Fruit fly (Drosophila melanogaster) whole organism, embryonic: ENCODE data around the gene LSm7.

Source experiments
- C15 ChIP-seq: fragments of 200-800 bp; sonication (Bioruptor generic); IDR thresholded peaks from 3 replicates; pipeline ENCODE4 v1.3.6; 2022; ENCODE audit warnings: missing biosample characterization, missing genetic modification characterization
- CG10267 ChIP-seq: fragments of 200-800 bp; sonication (Bioruptor generic); optimal IDR thresholded peaks from 2 replicates; lab custom pipeline; 2018; ENCODE audit warnings: missing biosample characterization, mild to moderate bottlenecking, missing genetic modification characterization, moderate library complexity
- CG14710 ChIP-seq: fragments of 200-800 bp; sonication (Bioruptor generic); optimal IDR thresholded peaks from 3 replicates; lab custom pipeline; 2019; ENCODE audit warnings: missing biosample characterization, mild to moderate bottlenecking, missing genetic modification characterization, moderate library complexity
- CG15514 ChIP-seq: fragments of 200-800 bp; sonication (Bioruptor generic); optimal IDR thresholded peaks from 3 replicates; lab custom pipeline; 2017; ENCODE audit warnings: missing biosample characterization, missing genetic modification characterization, mild to moderate bottlenecking, moderate library complexity, missing genetic modification reagents
- CG1602 ChIP-seq: fragments of 200-800 bp; sonication (Bioruptor generic); optimal IDR thresholded peaks from 3 replicates; lab custom pipeline; 2016; ENCODE audit warnings: missing biosample characterization, missing genetic modification characterization
- CG17186 ChIP-seq: fragments of 200-800 bp; sonication (Bioruptor generic); optimal IDR thresholded peaks from 3 replicates; lab custom pipeline; 2017; ENCODE audit warnings: missing biosample characterization, missing genetic modification reagents, missing genetic modification characterization
- CG2199 ChIP-seq: fragments of 200-800 bp; sonication (Bioruptor generic); IDR thresholded peaks from 3 replicates; pipeline ENCODE4 v1.3.6; 2022; ENCODE audit warnings: missing biosample characterization, missing genetic modification characterization
- CG30020 ChIP-seq: fragments of 200-800 bp; optimal IDR thresholded peaks from 2 replicates; lab custom pipeline; 2019; ENCODE audit warnings: missing biosample characterization, mild to moderate bottlenecking, missing genetic modification characterization, moderate library complexity
- CG31388 ChIP-seq: fragments of 200-800 bp; sonication (Bioruptor generic); optimal IDR thresholded peaks from 2 replicates; lab custom pipeline; 2016; ENCODE audit warnings: missing biosample characterization, missing genetic modification characterization
- CG32772 ChIP-seq: fragments of 200-800 bp; sonication (Bioruptor generic); IDR thresholded peaks from 2 replicates; pipeline ENCODE4 v1.3.6; 2022; ENCODE audit warnings: missing biosample characterization, missing genetic modification characterization
- CG33213 ChIP-seq: fragments of 200-800 bp; sonication (Bioruptor generic); optimal IDR thresholded peaks from 3 replicates; lab custom pipeline; 2016; ENCODE audit warnings: missing biosample characterization, missing genetic modification characterization
- CG4617 ChIP-seq: fragments of 200-800 bp; sonication (Bioruptor generic); optimal IDR thresholded peaks from 3 replicates; lab custom pipeline; 2016; ENCODE audit warnings: missing biosample characterization, missing genetic modification characterization, borderline replicate concordance
- CG4854 ChIP-seq: fragments of 200-800 bp; sonication (Bioruptor generic); optimal IDR thresholded peaks from 2 replicates; lab custom pipeline; 2016; ENCODE audit warnings: missing biosample characterization, missing genetic modification characterization, inconsistent platforms
- CG6791 ChIP-seq: fragments of 200-800 bp; sonication (Bioruptor generic); IDR thresholded peaks from 3 replicates; pipeline ENCODE4 v1.3.6; 2022; ENCODE audit warnings: missing biosample characterization, missing genetic modification characterization; ENCODE audit not compliant: partially characterized antibody
- CG8290 ChIP-seq, 3 experiments: fragments of 200-800 bp; sonication (Bioruptor generic); optimal IDR thresholded peaks; 2 replicates each; lab custom pipeline; 2016 to 2019; ENCODE audit warnings: missing biosample characterization in 3 of 3, missing genetic modification characterization in 3 of 3, mild to moderate bottlenecking in 2 of 3, moderate library complexity in 1 of 3
- CG9609 ChIP-seq: fragments of 200-800 bp; sonication (Bioruptor generic); optimal IDR thresholded peaks from 3 replicates; lab custom pipeline; 2016; ENCODE audit warnings: missing biosample characterization, missing genetic modification characterization
- CHES-1-like ChIP-seq: fragments of 200-800 bp; sonication (Bioruptor generic); optimal IDR thresholded peaks from 2 replicates; lab custom pipeline; 2016; ENCODE audit warnings: missing biosample characterization, missing genetic modification characterization
- Chrac-16 ChIP-seq: fragments of 200-800 bp; sonication (Bioruptor generic); optimal IDR thresholded peaks from 3 replicates; lab custom pipeline; 2016; ENCODE audit warnings: missing biosample characterization, missing genetic modification characterization
- Elba2 ChIP-seq: fragments of 200-800 bp; sonication (Bioruptor generic); optimal IDR thresholded peaks from 3 replicates; lab custom pipeline; 2016; ENCODE audit warnings: missing biosample characterization, missing genetic modification characterization
- Fer2 ChIP-seq: fragments of 200-800 bp; sonication (Bioruptor generic); optimal IDR thresholded peaks from 2 replicates; lab custom pipeline; 2018; ENCODE audit warnings: missing biosample characterization, mild to moderate bottlenecking, missing genetic modification characterization, moderate library complexity
- H2.0 ChIP-seq: fragments of 200-800 bp; sonication (Bioruptor generic); IDR thresholded peaks from 2 replicates; pipeline ENCODE4 v1.3.6; 2022; ENCODE audit warnings: missing biosample characterization, missing genetic modification characterization
- Hmx ChIP-seq: fragments of 200-800 bp; sonication (Bioruptor generic); optimal IDR thresholded peaks from 2 replicates; lab custom pipeline; 2016; ENCODE audit warnings: missing biosample characterization, missing genetic modification characterization
- Kr ChIP-seq: fragments of 200-800 bp; sonication (Bioruptor generic); optimal IDR thresholded peaks from 2 replicates; lab custom pipeline; 2017; ENCODE audit warnings: missing biosample characterization, mild to moderate bottlenecking, missing genetic modification characterization
- Lhr ChIP-seq: fragments of 200-800 bp; sonication (Bioruptor generic); optimal IDR thresholded peaks from 3 replicates; lab custom pipeline; 2017; ENCODE audit warnings: mild to moderate bottlenecking, missing biosample characterization, missing genetic modification reagents, missing genetic modification characterization
- MESR4 ChIP-seq: fragments of 200-800 bp; sonication (Bioruptor generic); optimal IDR thresholded peaks from 2 replicates; lab custom pipeline; 2018; ENCODE audit warnings: missing biosample characterization, mild to moderate bottlenecking, missing genetic modification characterization, moderate library complexity
- ac ChIP-seq: fragments of 200-800 bp; sonication (Bioruptor generic); optimal IDR thresholded peaks from 3 replicates; lab custom pipeline; 2017; ENCODE audit warnings: missing biosample characterization, mild to moderate bottlenecking, missing genetic modification characterization
- ci ChIP-seq: fragments of 200-800 bp; sonication (Bioruptor generic); IDR thresholded peaks from 3 replicates; pipeline ENCODE4 v1.3.6; 2022; ENCODE audit warnings: missing biosample characterization, missing genetic modification characterization
- cwo ChIP-seq: fragments of 200-800 bp; sonication (Bioruptor generic); optimal IDR thresholded peaks from 3 replicates; lab custom pipeline; 2017; ENCODE audit warnings: missing biosample characterization, missing genetic modification characterization, mild to moderate bottlenecking, moderate library complexity, missing genetic modification reagents
- dysf ChIP-seq: fragments of 200-800 bp; sonication (Bioruptor generic); IDR thresholded peaks from 3 replicates; pipeline ENCODE4 v1.3.6; 2022; ENCODE audit warnings: missing biosample characterization, missing genetic modification characterization
- jing ChIP-seq: fragments of 200-800 bp; sonication (Bioruptor generic); optimal IDR thresholded peaks from 2 replicates; lab custom pipeline; 2018; ENCODE audit warnings: missing biosample characterization, mild to moderate bottlenecking, missing genetic modification characterization
- jumu ChIP-seq: fragments of 200-800 bp; sonication (Bioruptor generic); optimal IDR thresholded peaks from 3 replicates; lab custom pipeline; 2016; ENCODE audit warnings: missing biosample characterization, missing genetic modification characterization
- lola ChIP-seq, 3 experiments: fragments of >200 bp in 2 of 3; fragments of 200-800 bp in 1 of 3; sonication (Bioruptor generic) in 1 of 3; optimal IDR thresholded peaks; 2 replicates each; lab custom pipeline; 2017 to 2019; ENCODE audit warnings: missing biosample characterization in 3 of 3, missing genetic modification characterization in 3 of 3, mild to moderate bottlenecking in 1 of 3, moderate library complexity in 1 of 3
- mirr ChIP-seq: fragments of 200-800 bp; sonication (Bioruptor generic); optimal IDR thresholded peaks from 3 replicates; lab custom pipeline; 2018; ENCODE audit warnings: missing biosample characterization, mild to moderate bottlenecking, missing genetic modification characterization
- org-1 ChIP-seq: fragments of 200-800 bp; sonication (Bioruptor generic); optimal IDR thresholded peaks from 2 replicates; lab custom pipeline; 2017; ENCODE audit warnings: missing biosample characterization, missing genetic modification characterization
- phol ChIP-seq: fragments of 200-800 bp; sonication (Bioruptor generic); optimal IDR thresholded peaks from 3 replicates; lab custom pipeline; 2018; ENCODE audit warnings: missing biosample characterization, mild to moderate bottlenecking, missing genetic modification characterization, moderate library complexity
- psq ChIP-seq: fragments of 200-800 bp; sonication (Bioruptor generic); optimal IDR thresholded peaks from 2 replicates; lab custom pipeline; 2017; ENCODE audit warnings: missing biosample characterization, missing genetic modification characterization
- pzg ChIP-seq: fragments of 200-800 bp; sonication (Bioruptor generic); optimal IDR thresholded peaks from 3 replicates; lab custom pipeline; 2018; ENCODE audit warnings: missing biosample characterization, mild to moderate bottlenecking, missing genetic modification characterization, moderate library complexity
- rib ChIP-seq: fragments of 200-800 bp; sonication (Bioruptor generic); IDR thresholded peaks from 2 replicates; pipeline ENCODE4 v1.3.6; 2022; ENCODE audit warnings: missing biosample characterization, missing genetic modification characterization
- sd ChIP-seq: fragments of 200-800 bp; sonication (Bioruptor generic); optimal IDR thresholded peaks from 3 replicates; lab custom pipeline; 2018; ENCODE audit warnings: missing biosample characterization, mild to moderate bottlenecking, missing genetic modification characterization, moderate library complexity
- sens ChIP-seq: fragments of 200-800 bp; sonication (Bioruptor generic); peaks from one replicate; lab custom pipeline; 2016; ENCODE audit warnings: missing biosample characterization, missing genetic modification characterization
- sqz ChIP-seq: fragments of 200-800 bp; sonication (Bioruptor generic); optimal IDR thresholded peaks from 3 replicates; lab custom pipeline; 2018; ENCODE audit warnings: missing biosample characterization, mild to moderate bottlenecking, missing genetic modification characterization
- stwl ChIP-seq: fragments of 200-800 bp; sonication (Bioruptor generic); optimal IDR thresholded peaks from 3 replicates; lab custom pipeline; 2018; ENCODE audit warnings: missing biosample characterization, mild to moderate bottlenecking, missing genetic modification characterization, moderate library complexity
- tap ChIP-seq: fragments of 200-800 bp; optimal IDR thresholded peaks from 3 replicates; lab custom pipeline; 2019; ENCODE audit warnings: missing biosample characterization, mild to moderate bottlenecking, missing genetic modification characterization, moderate library complexity
- toy ChIP-seq: fragments of 200-800 bp; sonication (Bioruptor generic); IDR thresholded peaks from 2 replicates; pipeline ENCODE4 v1.3.6; 2022; ENCODE audit warnings: missing biosample characterization, missing genetic modification characterization
- z ChIP-seq: fragments of 200-800 bp; sonication (Bioruptor generic); IDR thresholded peaks from 3 replicates; pipeline ENCODE4 v1.3.6; 2022; ENCODE audit warnings: missing biosample characterization, missing genetic modification characterization
- zfh2 ChIP-seq: fragments of 200-800 bp; sonication (Bioruptor generic); optimal IDR thresholded peaks from 2 replicates; lab custom pipeline; 2016; ENCODE audit warnings: missing biosample characterization, missing genetic modification characterization

Gene LSm7

DNA sequence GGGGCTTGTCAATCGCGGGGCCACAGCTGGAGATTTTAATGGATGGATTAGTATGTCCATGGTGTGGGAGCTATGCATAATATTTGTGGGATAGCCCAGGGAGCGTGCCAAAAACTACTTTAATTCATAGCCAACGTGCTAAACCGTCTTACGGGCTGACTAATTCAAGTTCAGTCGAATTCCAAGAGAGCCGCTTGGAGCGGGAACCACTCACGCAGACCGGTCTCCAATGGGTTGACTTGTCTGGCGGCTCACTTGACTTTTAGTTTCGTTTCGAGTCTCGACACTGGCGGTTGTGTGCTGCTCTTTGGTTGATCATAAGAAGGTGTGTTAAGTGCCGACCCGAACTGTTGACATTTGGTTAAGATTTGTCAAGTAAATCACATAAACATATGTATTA lies 11.2 kb upstream of the LSm7 start, which contains the start of gene yellow-b (continued):
- TF ChIP-seq Fer2 (tag; lab: Kevin White, UChicago) (no peak), C15 (GFP tag; lab: Robert Waterston, UW) (no peak), sd (peak; percentile 98)

DNA sequence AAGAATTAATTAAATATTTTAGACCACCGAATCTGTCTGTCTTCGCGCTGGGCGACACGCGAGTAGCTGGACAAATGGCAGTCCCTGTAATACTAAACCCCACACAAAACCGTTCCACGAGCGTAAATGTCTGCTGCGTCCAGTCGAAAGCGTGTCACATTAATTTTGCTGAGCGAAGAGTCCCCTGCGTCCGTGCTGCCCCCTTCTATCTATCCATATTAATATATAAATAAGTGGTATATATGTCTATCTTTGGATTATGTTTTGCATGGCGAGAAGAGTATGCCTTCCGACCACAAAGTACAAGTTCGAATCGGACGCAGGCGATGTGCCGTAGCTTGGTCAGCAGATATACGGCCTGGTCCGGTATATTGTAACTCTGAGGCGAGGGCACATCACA lies 9.4 kb upstream of the LSm7 start:
- TF ChIP-seq org-1: no peak
- peak; percentile 61 for TF ChIP-seq sens (GFP tag; lab: Kevin White, UChicago)
- 0 out of 3 replicates have a peak, but pooled peaks have one; percentile 58 for TF ChIP-seq CG2199
- TF ChIP-seq, all 482 proteins: peak for 2

DNA sequence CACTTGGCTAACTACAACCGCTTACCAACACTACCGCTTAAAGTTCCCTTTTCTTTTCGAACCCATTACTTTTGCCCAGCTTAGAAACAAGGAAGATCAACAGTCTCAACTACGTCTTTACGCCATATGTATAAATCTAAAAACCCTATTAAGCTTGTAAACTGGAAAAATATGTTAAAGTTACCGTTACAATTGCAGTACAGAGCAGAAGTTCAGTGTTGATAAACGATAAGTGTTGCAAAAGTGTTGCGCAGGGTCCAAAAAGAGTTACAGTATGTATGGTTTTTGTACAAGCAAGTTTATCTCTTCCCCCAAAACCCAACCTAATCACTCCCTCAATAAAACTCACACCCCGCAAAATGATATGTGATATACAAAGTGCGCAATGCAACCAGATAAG lies 4.2 kb upstream of the LSm7 start:
- TF ChIP-seq H2.0 (no peak), stwl (tag; lab: Kevin White, UChicago) (peak; percentile 95), Fer2 (tag; lab: Kevin White, UChicago) (no peak), toy (no peak), CG32772 (no peak), Chrac-16 (GFP tag; lab: Kevin White, UChicago) (no peak), Hmx (GFP tag; lab: Kevin White, UChicago) (no peak), jing (GFP tag; lab: Kevin White, UChicago) (no peak), CG4854 (GFP tag; lab: Kevin White, UChicago) (no peak), lola (GFP tag; optimal IDR thresholded peaks at IDR 0.05; lab: Kevin White, UChicago) (no peak), CG31388 (GFP tag; lab: Kevin White, UChicago) (no peak), psq (GFP tag; lab: Kevin White, UChicago) (no peak), CG8290 (GFP tag; optimal IDR thresholded peaks at IDR 0.05; lab: Kevin White, UChicago) (peak; percentile 33), CG8290 (tag; optimal IDR thresholded peaks at IDR 0.05; lab: Kevin White, UChicago) (no peak), CG1602 (no peak), CG6791 (0 out of 3 replicates have a peak, but pooled peaks have one; percentile 42), ac (GFP tag; lab: Kevin White, UChicago) (no peak), CG10267 (peak; percentile 17), cwo (GFP tag; lab: Kevin White, UChicago) (no peak), Kr (no peak), CHES-1-like (GFP tag; lab: Kevin White, UChicago) (no peak), tap (tag; lab: Kevin White, UChicago) (no peak), sqz (GFP tag; lab: Kevin White, UChicago) (no peak)

- peak; percentile 15 for TF ChIP-seq CG33213
- TF ChIP-seq CG9609 (GFP tag; lab: Kevin White, UChicago): no peak
- peak; percentile 10; the same call in 1 of the 3 replicates for TF ChIP-seq ci
- peak; percentile 19 for TF ChIP-seq jumu (GFP tag; lab: Kevin White, UChicago)
- peak; percentile 72 for TF ChIP-seq Lhr (GFP tag; lab: Kevin White, UChicago)
- TF ChIP-seq dysf (GFP tag; lab: Robert Waterston, UW): no peak
- TF ChIP-seq zfh2 (GFP tag; lab: Kevin White, UChicago): no peak
- peak; percentile 28 for TF ChIP-seq phol (tag; lab: Kevin White, UChicago)
- TF ChIP-seq MESR4 (GFP tag; lab: Kevin White, UChicago): peak; percentile 43
- TF ChIP-seq mirr: no peak
- peak; percentile 3 for TF ChIP-seq CG30020
- TF ChIP-seq CG17186 (GFP tag; lab: Kevin White, UChicago): peak; percentile 29
- TF ChIP-seq stwl (tag; lab: Kevin White, UChicago): peak; percentile 39
- TF ChIP-seq CG14710 (tag; lab: Kevin White, UChicago): peak; percentile 38
- TF ChIP-seq z (GFP tag; lab: Robert Waterston, UW): 0 out of 3 replicates have a peak, but pooled peaks have one; percentile 14
- TF ChIP-seq CG15514 (GFP tag; lab: Kevin White, UChicago): peak; percentile 34
- peak; percentile 34 for TF ChIP-seq Elba2 (GFP tag; lab: Kevin White, UChicago)
- TF ChIP-seq CG4617 (GFP tag; lab: Kevin White, UChicago): peak; percentile 11
- peak; percentile 72 for TF ChIP-seq pzg
- TF ChIP-seq rib (GFP tag; lab: Robert Waterston, UW): no peak
Observed at dm6 chr2L:16738206-16738900, 4.5 kb downstream of the LSm7 start, which contains the start of the genes glu and ChLD3. Gene glu, minus strand, starts transcription at chr2L:16738388. Gene ChLD3, plus strand, starts transcription at chr2L:16738850.
